Fruit fly (Drosophila melanogaster) S2 (cell line): ENCODE measurements around the gene AstC.

Experiments used
- CG8478 ChIP-seq: fragments of >200 bp; optimal IDR thresholded peaks from 2 replicates; lab custom pipeline; 2018
- CTCF ChIP-seq, 2 experiments: fragments of >200 bp; optimal IDR thresholded peaks; 2 replicates each; lab custom pipeline; 2018

DNA sequence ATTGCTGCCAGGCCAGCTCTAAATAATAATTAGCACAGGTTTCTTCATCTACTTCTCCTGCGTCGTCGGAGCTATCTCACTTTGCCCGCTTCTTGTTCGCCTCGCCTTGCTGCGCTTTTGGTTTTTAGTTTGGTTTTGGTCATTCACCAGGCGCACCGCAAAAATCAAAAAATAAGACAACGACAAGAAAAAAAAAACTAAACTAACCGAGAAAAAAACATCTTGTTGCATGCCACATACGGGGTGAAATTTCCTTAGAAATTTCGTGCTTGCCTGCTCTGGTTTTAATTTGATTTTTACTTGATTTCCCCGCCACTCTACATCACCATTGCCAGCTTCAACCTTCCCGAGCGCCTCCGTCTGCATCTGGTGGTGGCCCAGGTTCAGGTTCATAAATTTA lies 39.4 kb downstream of the AstC start:
- TF ChIP-seq CG8478 (lab: Kevin White, UChicago) (no peak), CTCF (optimal IDR thresholded peaks at IDR 0.05; lab: Kevin White, UChicago) (no peak)
